Worm (Caenorhabditis elegans) whole organism, early embryonic: ENCODE results near the gene F52H2.1.

ENCODE experiments used
- B0310.2 ChIP-seq: sonication (generic microtip); optimal IDR thresholded peaks from 2 replicates; lab custom pipeline; 2016; ENCODE audit warnings: mild to moderate bottlenecking, missing genetic modification characterization, missing compliant biosample characterization
- F13C5.2 ChIP-seq: sonication (generic microtip); optimal IDR thresholded peaks from 2 replicates; lab custom pipeline; 2017; ENCODE audit warnings: mild to moderate bottlenecking, missing genetic modification characterization, inconsistent platforms, missing compliant biosample characterization
- aly-1 ChIP-seq: sonication (generic microtip); optimal IDR thresholded peaks from 2 replicates; lab custom pipeline; 2016; ENCODE audit warnings: missing genetic modification characterization, missing compliant biosample characterization
- ama-1 ChIP-seq: fragments of 150-350 bp; optimal IDR thresholded peaks from 2 replicates; lab custom pipeline; 2014
- ceh-13 ChIP-seq: fragments of 200-800 bp; sonication (Bioruptor generic); optimal IDR thresholded peaks from 2 replicates; lab custom pipeline; 2018; ENCODE audit warnings: mild to moderate bottlenecking, missing genetic modification characterization, missing compliant biosample characterization
- ceh-36 ChIP-seq: sonication (generic microtip); optimal IDR thresholded peaks from 2 replicates; lab custom pipeline; 2016; ENCODE audit warnings: missing genetic modification characterization, inconsistent platforms, missing compliant biosample characterization
- ets-7 ChIP-seq: sonication (generic microtip); optimal IDR thresholded peaks from 2 replicates; lab custom pipeline; 2016; ENCODE audit warnings: missing genotype, missing genetic modification characterization, missing compliant biosample characterization
- flt-1 ChIP-seq: fragments of 200-800 bp; sonication (Bioruptor generic); IDR thresholded peaks from 2 replicates; pipeline ENCODE4 v1.3.6; 2022; ENCODE audit warnings: missing genetic modification characterization, missing compliant biosample characterization
- hmbx-1 ChIP-seq: sonication (generic microtip); optimal IDR thresholded peaks from 2 replicates; lab custom pipeline; 2016; ENCODE audit warnings: mild to moderate bottlenecking, missing genetic modification characterization, missing compliant biosample characterization
- hmg-4 ChIP-seq: fragments of 200-800 bp; sonication (Bioruptor generic); optimal IDR thresholded peaks from 2 replicates; lab custom pipeline; 2018; ENCODE audit warnings: mild to moderate bottlenecking, missing genetic modification characterization, missing compliant biosample characterization
- hnd-1 ChIP-seq: sonication (generic microtip); optimal IDR thresholded peaks from 2 replicates; lab custom pipeline; 2016; ENCODE audit warnings: missing genetic modification characterization, missing compliant biosample characterization
- pes-1 ChIP-seq: fragments of 200-800 bp; sonication (Bioruptor generic); IDR thresholded peaks from 2 replicates; pipeline ENCODE4 v1.3.6; 2022; ENCODE audit warnings: missing genetic modification reagents, missing genetic modification characterization, missing compliant biosample characterization
- scrt-1 ChIP-seq: fragments of 200-800 bp; sonication (Bioruptor generic); IDR thresholded peaks from 2 replicates; pipeline ENCODE4 v1.3.6; 2022; ENCODE audit warnings: missing genetic modification characterization, missing compliant biosample characterization
- sea-1 ChIP-seq: fragments of 200-800 bp; sonication (Bioruptor generic); conservative IDR thresholded peaks from 2 replicates; pipeline ENCODE4 v1.3.6; 2022; ENCODE audit warnings: missing genetic modification characterization, missing compliant biosample characterization
- tbx-11 ChIP-seq: fragments of 200-800 bp; sonication (Bioruptor generic); IDR thresholded peaks from 2 replicates; pipeline ENCODE4 v1.3.6; 2022; ENCODE audit warnings: missing genetic modification characterization, missing compliant biosample characterization
- tbx-37 ChIP-seq: fragments of 200-800 bp; sonication (Bioruptor generic); conservative IDR thresholded peaks from 2 replicates; pipeline ENCODE4 v1.3.6; 2022; ENCODE audit warnings: missing genetic modification reagents, missing genetic modification characterization, missing compliant biosample characterization
- tra-4 ChIP-seq: sonication (generic microtip); optimal IDR thresholded peaks from 2 replicates; lab custom pipeline; 2017; ENCODE audit warnings: missing genetic modification characterization, missing compliant biosample characterization

Gene F52H2.1

DNA sequence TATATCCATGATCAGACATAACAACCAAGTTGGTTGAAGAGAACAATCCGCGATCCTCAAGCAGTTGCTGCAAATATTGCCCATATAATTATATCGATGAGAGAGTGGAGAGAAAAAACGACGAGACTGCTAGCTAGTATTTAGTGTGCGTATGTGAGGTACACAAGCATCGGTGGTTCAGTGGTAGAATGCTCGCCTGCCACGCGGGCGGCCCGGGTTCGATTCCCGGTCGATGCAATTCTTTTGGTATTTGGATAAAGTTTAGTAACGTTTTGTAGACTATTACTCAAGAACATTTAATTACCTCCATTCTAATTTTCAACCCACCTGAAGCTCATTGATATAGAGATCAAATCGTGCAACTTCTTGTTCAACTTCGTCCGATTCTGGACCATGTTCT, 40.2 kb downstream of the F52H2.1 start:
- TF ChIP-seq F13C5.2 = peak; percentile 69
- peak; percentile 78 for TF ChIP-seq B0310.2 (tag; lab: Kevin White, UChicago)
- TF ChIP-seq pes-1 = peak; percentile 93
- TF ChIP-seq tbx-11 (GFP tag; lab: Robert Waterston, UW) = peak; percentile 89
- peak; percentile 52 for TF ChIP-seq hmbx-1 (tag; lab: Kevin White, UChicago)
- peak; percentile 90 for TF ChIP-seq sea-1 (GFP tag; lab: Robert Waterston, UW)
- no peak for TF ChIP-seq ama-1 (lab: Kevin White, UChicago)
- peak; percentile 88 for TF ChIP-seq flt-1 (GFP tag; lab: Robert Waterston, UW)
- peak; percentile 52 for TF ChIP-seq tra-4 (tag; lab: Kevin White, UChicago)
- peak; percentile 80 for TF ChIP-seq ceh-13 (GFP tag; lab: Kevin White, UChicago)
- TF ChIP-seq tbx-37 = peak; percentile 89
- TF ChIP-seq hnd-1 (tag; lab: Kevin White, UChicago) = peak; percentile 61
- TF ChIP-seq hmg-4 (GFP tag; lab: Kevin White, UChicago) = peak; percentile 89
- TF ChIP-seq ets-7 (tag; lab: Kevin White, UChicago) = peak; percentile 8
- TF ChIP-seq ceh-36 (tag; lab: Kevin White, UChicago) = peak; percentile 83
- TF ChIP-seq aly-1 (tag; lab: Kevin White, UChicago) = peak; percentile 79
- TF ChIP-seq scrt-1 (GFP tag; lab: Robert Waterston, UW) = peak; percentile 92

DNA sequence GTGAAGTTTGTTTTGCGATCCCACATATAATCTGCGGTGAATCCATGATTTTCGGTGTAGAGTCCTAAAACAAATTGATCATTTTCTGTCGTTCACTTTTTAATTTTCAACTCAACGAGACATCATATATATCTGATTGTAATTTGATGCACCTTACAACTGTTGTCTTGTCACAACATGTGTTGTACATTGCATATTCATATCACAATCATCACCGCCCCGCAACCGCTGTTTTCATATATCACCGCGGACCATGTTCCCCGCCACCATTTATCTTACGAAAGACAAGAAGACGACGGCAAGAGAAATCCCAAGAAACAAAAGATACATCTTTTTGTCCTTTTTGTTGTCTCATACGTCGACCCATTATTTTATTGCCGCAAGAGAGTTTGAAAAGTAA, 41.3 kb downstream of the F52H2.1 start:
- TF ChIP-seq flt-1 (GFP tag; lab: Robert Waterston, UW) (no peak), ceh-13 (GFP tag; lab: Kevin White, UChicago) (no peak), ets-7 (tag; lab: Kevin White, UChicago) (no peak), pes-1 (no peak), F13C5.2 (no peak), hnd-1 (tag; lab: Kevin White, UChicago) (no peak), aly-1 (tag; lab: Kevin White, UChicago) (no peak), scrt-1 (GFP tag; lab: Robert Waterston, UW) (no peak), tbx-37 (no peak), ama-1 (lab: Kevin White, UChicago) (no peak), sea-1 (GFP tag; lab: Robert Waterston, UW) (no peak), tra-4 (tag; lab: Kevin White, UChicago) (no peak), B0310.2 (tag; lab: Kevin White, UChicago) (no peak), hmg-4 (GFP tag; lab: Kevin White, UChicago) (no peak)

DNA sequence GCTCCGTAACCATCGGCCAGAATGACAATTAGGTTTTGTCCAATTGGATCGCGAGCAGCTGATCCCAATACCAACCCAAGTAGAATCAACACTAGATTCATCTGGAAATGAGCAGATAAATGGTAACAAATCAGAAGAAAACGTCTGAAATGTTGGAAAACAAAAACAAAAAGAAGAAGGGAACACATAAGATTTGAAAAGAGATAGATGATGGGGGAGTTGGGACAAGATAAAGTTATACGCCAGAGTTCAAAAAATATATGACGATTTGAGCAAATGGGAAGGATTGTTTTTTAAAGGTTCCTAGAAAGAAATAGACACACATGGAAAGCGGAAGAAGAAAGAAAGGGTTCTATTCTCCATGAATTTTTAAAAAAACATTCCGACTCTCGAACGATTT, 42.7 kb downstream of the F52H2.1 start, which contains the start of gene T03G6.3:
Gene T03G6.3 (minus strand): TSS at position 101 of the 400 bp plus-strand sequence.
- TF ChIP-seq tra-4 (tag; lab: Kevin White, UChicago) (no peak), F13C5.2 (no peak), tbx-37 (no peak), ceh-13 (GFP tag; lab: Kevin White, UChicago) (no peak), ceh-36 (tag; lab: Kevin White, UChicago) (no peak), sea-1 (GFP tag; lab: Robert Waterston, UW) (no peak), ama-1 (lab: Kevin White, UChicago) (no peak), ets-7 (tag; lab: Kevin White, UChicago) (no peak), scrt-1 (GFP tag; lab: Robert Waterston, UW) (no peak), tbx-11 (GFP tag; lab: Robert Waterston, UW) (no peak)

DNA sequence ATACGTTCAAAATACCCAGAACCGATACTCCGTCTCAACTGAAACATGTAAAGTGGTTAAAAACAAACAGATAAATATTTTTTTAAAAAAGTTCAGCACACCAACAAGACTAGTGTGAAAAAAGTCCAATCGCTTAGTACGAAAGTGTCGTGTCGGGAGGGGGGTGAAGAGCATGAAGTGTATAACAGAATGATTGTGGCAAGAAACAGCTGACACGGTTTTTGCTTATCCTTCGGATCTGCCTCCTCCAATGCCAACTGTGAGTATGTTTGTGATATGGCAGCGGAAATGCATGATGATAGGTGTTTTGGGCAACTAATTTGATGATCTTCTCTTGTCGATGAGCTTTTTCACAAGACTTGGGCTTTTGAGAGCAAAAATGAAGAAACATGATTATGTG, 47.4 kb downstream of the F52H2.1 start:
- TF ChIP-seq ceh-13 (GFP tag; lab: Kevin White, UChicago) (no peak), F13C5.2 (no peak), pes-1 (no peak), aly-1 (tag; lab: Kevin White, UChicago) (no peak), sea-1 (GFP tag; lab: Robert Waterston, UW) (no peak), ets-7 (tag; lab: Kevin White, UChicago) (no peak), tra-4 (tag; lab: Kevin White, UChicago) (no peak), tbx-11 (GFP tag; lab: Robert Waterston, UW) (no peak), scrt-1 (GFP tag; lab: Robert Waterston, UW) (no peak), tbx-37 (no peak), hmbx-1 (tag; lab: Kevin White, UChicago) (no peak), hmg-4 (GFP tag; lab: Kevin White, UChicago) (no peak), ama-1 (lab: Kevin White, UChicago) (no peak), flt-1 (GFP tag; lab: Robert Waterston, UW) (no peak), ceh-36 (tag; lab: Kevin White, UChicago) (no peak), B0310.2 (tag; lab: Kevin White, UChicago) (no peak), hnd-1 (tag; lab: Kevin White, UChicago) (no peak)

DNA sequence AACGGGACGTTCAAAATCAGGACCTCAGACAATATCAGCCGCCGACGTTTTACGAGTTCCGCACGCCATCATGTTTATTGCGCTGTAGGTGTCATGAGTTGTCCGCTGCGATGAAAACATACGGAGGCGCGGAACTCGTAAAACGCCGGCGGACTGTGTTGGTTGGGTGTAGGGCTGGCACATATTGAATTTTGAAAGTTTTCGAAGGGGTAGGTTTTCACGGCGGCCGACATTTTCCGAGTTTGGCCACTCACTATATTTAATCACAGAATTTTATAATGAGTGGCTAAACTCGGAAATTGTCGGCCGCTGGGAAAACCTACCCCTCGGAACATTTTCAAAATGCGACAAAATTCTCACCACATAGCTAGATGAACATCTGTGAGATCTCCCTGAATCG, 53.3 kb downstream of the F52H2.1 start:
- TF ChIP-seq ceh-13 (GFP tag; lab: Kevin White, UChicago) (no peak), hmg-4 (GFP tag; lab: Kevin White, UChicago) (no peak), ceh-36 (tag; lab: Kevin White, UChicago) (no peak), ets-7 (tag; lab: Kevin White, UChicago) (no peak), tbx-11 (GFP tag; lab: Robert Waterston, UW) (no peak), pes-1 (no peak), hnd-1 (tag; lab: Kevin White, UChicago) (no peak), aly-1 (tag; lab: Kevin White, UChicago) (no peak), scrt-1 (GFP tag; lab: Robert Waterston, UW) (no peak), sea-1 (GFP tag; lab: Robert Waterston, UW) (no peak), B0310.2 (tag; lab: Kevin White, UChicago) (no peak), ama-1 (lab: Kevin White, UChicago) (no peak), F13C5.2 (no peak), tbx-37 (no peak), flt-1 (GFP tag; lab: Robert Waterston, UW) (no peak), tra-4 (tag; lab: Kevin White, UChicago) (no peak)
